Fruit fly (Drosophila melanogaster): ENCODE measurements around the gene mtd.
A peak's percentile ranks its signal among the peaks of the same experiment; 100 is the strongest.

mtd gene

dm6 chr3R:5371563-5371962, 21.3 kb upstream of the mtd start, which contains the start of gene Polr2F (continued):
- peak; percentile 44; the same call in 2 of the 3 replicates for TF ChIP-seq croc (GFP tag; conservative IDR thresholded peaks at IDR 0.05)
- TF ChIP-seq CG6654 (GFP tag; optimal IDR thresholded peaks at IDR 0.05), result peak; percentile 100
- peak; percentile 54 for TF ChIP-seq CG14441 (GFP tag; IDR thresholded peaks at IDR 0.05)
- peak; percentile 74 for TF ChIP-seq ase (GFP tag; IDR thresholded peaks at IDR 0.05)
- no peak for TF ChIP-seq Sox102F (GFP tag; optimal IDR thresholded peaks at IDR 0.05)
- TF ChIP-seq CG15011 (GFP tag; optimal IDR thresholded peaks at IDR 0.05), result no peak
- TF ChIP-seq CG4424 (GFP tag; optimal IDR thresholded peaks at IDR 0.05), result peak; percentile 82
- TF ChIP-seq lov (optimal IDR thresholded peaks at IDR 0.05), result no peak
- TF ChIP-seq lov (GFP tag; IDR thresholded peaks at IDR 0.05), result 0 out of 3 replicates have a peak, but pooled peaks have one; percentile 55
- TF ChIP-seq CG10654 (GFP tag; optimal IDR thresholded peaks at IDR 0.05), result peak; percentile 86
- TF ChIP-seq CG2712 (tag; optimal IDR thresholded peaks at IDR 0.05), result peak; percentile 73
- peak; percentile 35 for TF ChIP-seq CG9727 (GFP tag; optimal IDR thresholded peaks at IDR 0.05)
- TF ChIP-seq CG1602 (GFP tag; optimal IDR thresholded peaks at IDR 0.05), result peak; percentile 80
- TF ChIP-seq MBD-R2 (GFP tag; IDR thresholded peaks at IDR 0.05), result peak; percentile 99
- peak; percentile 100 for TF ChIP-seq CG17385 (GFP tag; optimal IDR thresholded peaks at IDR 0.05)
- TF ChIP-seq grau (tag; optimal IDR thresholded peaks at IDR 0.05), result peak; percentile 76
- peak; percentile 71 for TF ChIP-seq kay (GFP tag; optimal IDR thresholded peaks at IDR 0.05)
- TF ChIP-seq CG4360 (GFP tag; IDR thresholded peaks at IDR 0.05), result no peak
- peak; percentile 76 for TF ChIP-seq CG16863 (GFP tag; optimal IDR thresholded peaks at IDR 0.05)
- no peak for TF ChIP-seq dimm (GFP tag; IDR thresholded peaks at IDR 0.05)
- no peak for TF ChIP-seq odd (GFP tag; optimal IDR thresholded peaks at IDR 0.05)
- peak; percentile 41; the same call in 1 of the 3 replicates for TF ChIP-seq CG7963 (GFP tag; IDR thresholded peaks at IDR 0.05; ENCODE audit: partially characterized antibody)
- TF ChIP-seq CG16813 (GFP tag; IDR thresholded peaks at IDR 0.05; ENCODE audit: partially characterized antibody), result peak; percentile 48; the same call in 1 of the 3 replicates
- peak; percentile 81 for TF ChIP-seq cad (GFP tag; optimal IDR thresholded peaks at IDR 0.05)
- TF ChIP-seq CG7556 (GFP tag; optimal IDR thresholded peaks at IDR 0.05), result peak; percentile 64
- peak; percentile 100 for TF ChIP-seq ewg (GFP tag; optimal IDR thresholded peaks at IDR 0.05)
- peak; percentile 60 for TF ChIP-seq CG31388 (GFP tag; optimal IDR thresholded peaks at IDR 0.05)
- TF ChIP-seq bbx (GFP tag; IDR thresholded peaks at IDR 0.05; ENCODE audit: partially characterized antibody), result peak; percentile 66
- TF ChIP-seq Mad (GFP tag; optimal IDR thresholded peaks at IDR 0.05), result peak; percentile 94
- peak; percentile 68 for TF ChIP-seq HLH3B (GFP tag; IDR thresholded peaks at IDR 0.05)
- peak; percentile 87 for TF ChIP-seq Chrac-16 (GFP tag; optimal IDR thresholded peaks at IDR 0.05)
- TF ChIP-seq her (GFP tag; optimal IDR thresholded peaks at IDR 0.05), result peak; percentile 92
- no peak for TF ChIP-seq Trl (optimal IDR thresholded peaks at IDR 0.05)
- peak; percentile 95 for TF ChIP-seq Trl (GFP tag; optimal IDR thresholded peaks at IDR 0.05)
- peak; percentile 67 for TF ChIP-seq CG13296 (GFP tag; optimal IDR thresholded peaks at IDR 0.05)
- TF ChIP-seq HLH54F (GFP tag; optimal IDR thresholded peaks at IDR 0.05), result peak; percentile 96
- TF ChIP-seq NC2α (GFP tag; optimal IDR thresholded peaks at IDR 0.05), result peak; percentile 64
- TF ChIP-seq ranshi (GFP tag; IDR thresholded peaks at IDR 0.05), result peak; percentile 76
- peak; percentile 53; the same call in 2 of the 3 replicates for TF ChIP-seq CG6175 (GFP tag; IDR thresholded peaks at IDR 0.05)
- TF ChIP-seq CG11093 (GFP tag; IDR thresholded peaks at IDR 0.05), result no peak
- peak; percentile 62 for TF ChIP-seq cwo (GFP tag; optimal IDR thresholded peaks at IDR 0.05)
- TF ChIP-seq Scr (GFP tag; IDR thresholded peaks at IDR 0.05; ENCODE audit: partially characterized antibody), result peak; percentile 50; the same call in 1 of the 2 replicates
- TF ChIP-seq Vsx1 (GFP tag; optimal IDR thresholded peaks at IDR 0.05), result no peak
- TF ChIP-seq CG3163 (GFP tag; optimal IDR thresholded peaks at IDR 0.05), result peak; percentile 81
- TF ChIP-seq fru (optimal IDR thresholded peaks at IDR 0.05), result no peak
- TF ChIP-seq hbn (GFP tag; IDR thresholded peaks at IDR 0.05; ENCODE audit: partially characterized antibody), result peak; percentile 38; the same call in 1 of the 2 replicates
- TF ChIP-seq CG12071 (GFP tag; optimal IDR thresholded peaks at IDR 0.05), result peak; percentile 54
- TF ChIP-seq vvl (GFP tag; IDR thresholded peaks at IDR 0.05), result peak; percentile 87
- peak; percentile 61 for TF ChIP-seq pfk (GFP tag; optimal IDR thresholded peaks at IDR 0.05)
- TF ChIP-seq Tbp (GFP tag; optimal IDR thresholded peaks at IDR 0.05), result no peak
- TF ChIP-seq Ravus (GFP tag; IDR thresholded peaks at IDR 0.05), result no peak

All from whole organism, embryonic.